Fruit fly (Drosophila melanogaster) whole organism, prepupa: ENCODE measurements around the gene mtTFB2.

Source experiments
- Blimp-1 ChIP-seq: fragments of 200-800 bp; sonication (Bioruptor generic); optimal IDR thresholded peaks from 3 replicates; lab custom pipeline; 2017; ENCODE audit warnings: missing biosample characterization, missing genetic modification characterization, mild to moderate bottlenecking, moderate library complexity, missing genetic modification reagents
- CG10631 ChIP-seq: fragments of 200-800 bp; sonication (Bioruptor generic); optimal IDR thresholded peaks from 2 replicates; lab custom pipeline; 2016; ENCODE audit warnings: missing biosample characterization, missing genetic modification characterization
- CG10669 ChIP-seq: fragments of 200-800 bp; sonication (Bioruptor generic); optimal IDR thresholded peaks from 3 replicates; lab custom pipeline; 2018; ENCODE audit warnings: missing biosample characterization, mild to moderate bottlenecking, missing genetic modification characterization, moderate library complexity
- CG11294 ChIP-seq: fragments of 200-800 bp; sonication (Bioruptor generic); IDR thresholded peaks from 2 replicates; pipeline ENCODE4 v1.3.6; 2022; ENCODE audit warnings: missing biosample characterization, missing genetic modification characterization
- CG11902 ChIP-seq: fragments of 200-800 bp; sonication (Bioruptor generic); optimal IDR thresholded peaks from 3 replicates; lab custom pipeline; 2016; ENCODE audit warnings: missing biosample characterization, missing genetic modification characterization
- CG15336 ChIP-seq: fragments of 200-800 bp; sonication (Bioruptor generic); IDR thresholded peaks from 2 replicates; pipeline ENCODE4 v1.3.6; 2022; ENCODE audit warnings: missing biosample characterization, missing genetic modification characterization
- CG1621 ChIP-seq: fragments of 200-800 bp; sonication (Bioruptor generic); optimal IDR thresholded peaks from 3 replicates; lab custom pipeline; 2018; ENCODE audit warnings: missing biosample characterization, mild to moderate bottlenecking, missing genetic modification characterization
- CG16779 ChIP-seq: fragments of 200-800 bp; sonication (Bioruptor generic); optimal IDR thresholded peaks from 3 replicates; lab custom pipeline; 2017; ENCODE audit warnings: missing biosample characterization, mild to moderate bottlenecking, missing genetic modification characterization
- CG3032 ChIP-seq: fragments of 200-800 bp; optimal IDR thresholded peaks from 2 replicates; lab custom pipeline; 2019; ENCODE audit warnings: missing biosample characterization, mild to moderate bottlenecking, missing genetic modification characterization, moderate library complexity
- CG32006 ChIP-seq: fragments of 200-800 bp; sonication (Bioruptor generic); optimal IDR thresholded peaks from 3 replicates; lab custom pipeline; 2017; ENCODE audit warnings: missing biosample characterization, mild to moderate bottlenecking, missing genetic modification characterization
- CG34406 ChIP-seq: fragments of 200-800 bp; sonication (Bioruptor generic); optimal IDR thresholded peaks from 3 replicates; lab custom pipeline; 2016; ENCODE audit warnings: missing biosample characterization, missing genetic modification characterization
- CG3919 ChIP-seq: fragments of 200-800 bp; sonication (Bioruptor generic); optimal IDR thresholded peaks from 3 replicates; lab custom pipeline; 2016; ENCODE audit warnings: missing biosample characterization, missing genetic modification characterization
- CG4318 ChIP-seq: fragments of 200-800 bp; sonication (Bioruptor generic); optimal IDR thresholded peaks from 3 replicates; lab custom pipeline; 2017; ENCODE audit warnings: missing biosample characterization, mild to moderate bottlenecking, missing genetic modification characterization
- CG6163 ChIP-seq: fragments of 200-800 bp; sonication (Bioruptor generic); IDR thresholded peaks from 3 replicates; pipeline ENCODE4 v1.3.6; 2022; ENCODE audit warnings: missing biosample characterization, missing genetic modification characterization
- CG6792 ChIP-seq: fragments of 200-800 bp; sonication (Bioruptor generic); optimal IDR thresholded peaks from 3 replicates; lab custom pipeline; 2016; ENCODE audit warnings: missing biosample characterization, missing genetic modification characterization
- CG6854 ChIP-seq: fragments of 200-800 bp; sonication (Bioruptor generic); optimal IDR thresholded peaks from 2 replicates; lab custom pipeline; 2017; ENCODE audit warnings: missing biosample characterization, mild to moderate bottlenecking, missing genetic modification characterization
- CG7368 ChIP-seq: fragments of 200-800 bp; sonication (Bioruptor generic); optimal IDR thresholded peaks from 3 replicates; lab custom pipeline; 2016; ENCODE audit warnings: missing biosample characterization, missing genetic modification characterization
- CG8119 ChIP-seq: fragments of 200-800 bp; sonication (Bioruptor generic); IDR thresholded peaks from 3 replicates; pipeline ENCODE4 v1.3.6; 2022; ENCODE audit warnings: missing biosample characterization, missing genetic modification characterization
- CG8632 ChIP-seq: fragments of 200-800 bp; sonication (Bioruptor generic); optimal IDR thresholded peaks from 3 replicates; lab custom pipeline; 2016; ENCODE audit warnings: missing biosample characterization, missing genetic modification characterization
- CG9139 ChIP-seq: fragments of 200-800 bp; sonication (Bioruptor generic); optimal IDR thresholded peaks from 3 replicates; lab custom pipeline; 2017; ENCODE audit warnings: missing biosample characterization, mild to moderate bottlenecking, missing genetic modification characterization
- Eip75B ChIP-seq: fragments of 200-800 bp; sonication (Bioruptor generic); optimal IDR thresholded peaks from 3 replicates; lab custom pipeline; 2016; ENCODE audit warnings: missing biosample characterization, missing genetic modification characterization
- Eip78C ChIP-seq: fragments of 200-800 bp; sonication (Bioruptor generic); peaks from one replicate; lab custom pipeline; 2016; ENCODE audit warnings: missing biosample characterization, missing genetic modification characterization
- Eip93F ChIP-seq: fragments of 200-800 bp; sonication (Bioruptor generic); optimal IDR thresholded peaks from 2 replicates; lab custom pipeline; 2016; ENCODE audit warnings: missing biosample characterization, mild to moderate bottlenecking, missing genetic modification characterization
- Ets21C ChIP-seq: fragments of 200-800 bp; sonication (Bioruptor generic); optimal IDR thresholded peaks from 3 replicates; lab custom pipeline; 2016; ENCODE audit warnings: missing biosample characterization, missing genetic modification characterization
- Ets96B ChIP-seq: fragments of 200-800 bp; optimal IDR thresholded peaks from 2 replicates; lab custom pipeline; 2019; ENCODE audit warnings: missing biosample characterization, mild to moderate bottlenecking, missing genetic modification characterization, moderate library complexity
- Gug ChIP-seq: fragments of 200-800 bp; sonication (Bioruptor generic); IDR thresholded peaks from 2 replicates; pipeline ENCODE4 v1.3.6; 2022; ENCODE audit warnings: missing biosample characterization, missing genetic modification characterization
- Hr38 ChIP-seq: sonication (Bioruptor generic); optimal IDR thresholded peaks from 2 replicates; lab custom pipeline; 2016; ENCODE audit warnings: missing biosample characterization, missing genetic modification characterization
- Hr39 ChIP-seq: fragments of 200-800 bp; sonication (Bioruptor generic); optimal IDR thresholded peaks from 2 replicates; lab custom pipeline; 2016; ENCODE audit warnings: missing biosample characterization, missing genetic modification characterization
- Hr4 ChIP-seq: fragments of 200-800 bp; sonication (Bioruptor generic); optimal IDR thresholded peaks from 3 replicates; lab custom pipeline; 2016; ENCODE audit warnings: missing biosample characterization, missing genetic modification characterization
- Lpt ChIP-seq: fragments of 200-800 bp; sonication (Bioruptor generic); optimal IDR thresholded peaks from 3 replicates; lab custom pipeline; 2016; ENCODE audit warnings: missing biosample characterization, missing genetic modification characterization
- Met ChIP-seq: fragments of 200-800 bp; sonication (Bioruptor generic); optimal IDR thresholded peaks from 3 replicates; lab custom pipeline; 2016; ENCODE audit warnings: missing biosample characterization, missing genetic modification characterization
- OdsH ChIP-seq: fragments of 200-800 bp; sonication (Bioruptor generic); optimal IDR thresholded peaks from 3 replicates; lab custom pipeline; 2016; ENCODE audit warnings: missing biosample characterization, missing genetic modification characterization
- Smox ChIP-seq: fragments of 200-800 bp; sonication (Bioruptor generic); optimal IDR thresholded peaks from 3 replicates; lab custom pipeline; 2016; ENCODE audit warnings: missing biosample characterization, missing genetic modification characterization
- Sox102F ChIP-seq: fragments of 200-800 bp; sonication (Bioruptor generic); optimal IDR thresholded peaks from 2 replicates; lab custom pipeline; 2016; ENCODE audit warnings: missing biosample characterization, mild to moderate bottlenecking, missing genetic modification characterization
- Sox14 ChIP-seq: fragments of 200-800 bp; sonication (Bioruptor generic); optimal IDR thresholded peaks from 3 replicates; lab custom pipeline; 2016; ENCODE audit warnings: missing biosample characterization, missing genetic modification characterization
- Sox15 ChIP-seq: fragments of 200-800 bp; sonication (Bioruptor generic); optimal IDR thresholded peaks from 3 replicates; lab custom pipeline; 2016; ENCODE audit warnings: missing biosample characterization, missing genetic modification characterization
- achi ChIP-seq: fragments of 200-800 bp; sonication (Bioruptor generic); optimal IDR thresholded peaks from 3 replicates; lab custom pipeline; 2016; ENCODE audit warnings: missing biosample characterization, missing genetic modification characterization
- cyc ChIP-seq: fragments of 200-800 bp; sonication (Bioruptor generic); optimal IDR thresholded peaks from 3 replicates; lab custom pipeline; 2016; ENCODE audit warnings: missing biosample characterization, missing genetic modification characterization
- dsx ChIP-seq: fragments of 200-800 bp; optimal IDR thresholded peaks from 3 replicates; lab custom pipeline; 2019; ENCODE audit warnings: missing biosample characterization, mild to moderate bottlenecking, missing genetic modification characterization, moderate library complexity; ENCODE audit not compliant: poor library complexity, severe bottlenecking
- eg ChIP-seq: fragments of 200-800 bp; sonication (Bioruptor generic); IDR thresholded peaks from 3 replicates; pipeline ENCODE4 v1.3.6; 2022; ENCODE audit warnings: missing biosample characterization, missing genetic modification characterization
- esn ChIP-seq: fragments of 200-800 bp; sonication (Bioruptor generic); optimal IDR thresholded peaks from 2 replicates; lab custom pipeline; 2016; ENCODE audit warnings: missing biosample characterization, mild to moderate bottlenecking, missing genetic modification characterization, moderate library complexity
- fd59A ChIP-seq: fragments of 200-800 bp; sonication (Bioruptor generic); optimal IDR thresholded peaks from 2 replicates; lab custom pipeline; 2017; ENCODE audit warnings: missing biosample characterization, mild to moderate bottlenecking, missing genetic modification characterization, missing genetic modification reagents
- pdm3 ChIP-seq: fragments of 200-800 bp; sonication (Bioruptor generic); optimal IDR thresholded peaks from 3 replicates; lab custom pipeline; 2016; ENCODE audit warnings: missing biosample characterization, missing genetic modification characterization
- salr ChIP-seq, 2 experiments: fragments of 200-800 bp; sonication (Bioruptor generic); optimal IDR thresholded peaks; 3 replicates each; lab custom pipeline; 2016 to 2018; ENCODE audit warnings: missing biosample characterization in 2 of 2, missing genetic modification characterization in 2 of 2, mild to moderate bottlenecking in 1 of 2
- spab ChIP-seq: fragments of 200-800 bp; sonication (Bioruptor generic); optimal IDR thresholded peaks from 2 replicates; lab custom pipeline; 2017; ENCODE audit warnings: missing biosample characterization, mild to moderate bottlenecking, missing genetic modification characterization, missing genetic modification reagents
- ss ChIP-seq, 2 experiments: fragments of 200-800 bp; sonication (Bioruptor generic); optimal IDR thresholded peaks; 2 replicates in 1 of 2; 3 replicates in 1 of 2; lab custom pipeline; 2017 to 2018; ENCODE audit warnings: mild to moderate bottlenecking in 2 of 2, missing biosample characterization in 2 of 2, missing genetic modification characterization in 2 of 2, moderate library complexity in 1 of 2
- vri ChIP-seq: fragments of 200-800 bp; sonication (Bioruptor generic); optimal IDR thresholded peaks from 3 replicates; lab custom pipeline; 2016; ENCODE audit warnings: missing biosample characterization, mild to moderate bottlenecking, missing genetic modification characterization

Gene mtTFB2

dm6 chr3R:10079267-10079987 is 34.1 kb downstream of the mtTFB2 start (continued):
- peak; percentile 37 for TF ChIP-seq Lpt (GFP tag; lab: Kevin White, UChicago)
- TF ChIP-seq CG6163 (GFP tag; lab: Robert Waterston, UW): peak; percentile 84
- TF ChIP-seq CG4318 (GFP tag; lab: Kevin White, UChicago): peak; percentile 25
- peak; percentile 11 for TF ChIP-seq CG9139 (GFP tag; lab: Kevin White, UChicago)
- TF ChIP-seq Eip93F: no peak
- TF ChIP-seq Eip78C (GFP tag; lab: Kevin White, UChicago): peak; percentile 92
- peak; percentile 39 for TF ChIP-seq CG8632 (GFP tag; lab: Kevin White, UChicago)
- peak; percentile 74 for TF ChIP-seq pdm3 (GFP tag; lab: Kevin White, UChicago)
- TF ChIP-seq Blimp-1 (GFP tag; lab: Kevin White, UChicago): peak; percentile 32
- TF ChIP-seq salr (GFP tag; optimal IDR thresholded peaks at IDR 0.05; lab: Kevin White, UChicago): peak; percentile 17 to 51
- TF ChIP-seq Gug (GFP tag; lab: Robert Waterston, UW): peak; percentile 78
- peak; percentile 80 for TF ChIP-seq CG8119 (GFP tag; lab: Robert Waterston, UW)
- peak; percentile 84 for TF ChIP-seq Hr4 (GFP tag; lab: Kevin White, UChicago)
- peak in 1 of 2 experiments; percentile 17 for TF ChIP-seq ss (GFP tag; optimal IDR thresholded peaks at IDR 0.05; lab: Kevin White, UChicago)
- peak; percentile 70 for TF ChIP-seq fd59A (GFP tag; lab: Kevin White, UChicago)
- peak; percentile 46 for TF ChIP-seq cyc (GFP tag; lab: Kevin White, UChicago)
- peak; percentile 90 for TF ChIP-seq eg
- TF ChIP-seq Ets96B (tag; lab: Kevin White, UChicago): peak; percentile 74
- peak; percentile 80 for TF ChIP-seq CG11294 (GFP tag; lab: Robert Waterston, UW)
- peak; percentile 81 for TF ChIP-seq CG32006 (GFP tag; lab: Kevin White, UChicago)
- TF ChIP-seq spab (GFP tag; lab: Kevin White, UChicago): peak; percentile 47
- peak; percentile 67 for TF ChIP-seq Sox14 (GFP tag; lab: Kevin White, UChicago)
- TF ChIP-seq Hr38: peak; percentile 8
- TF ChIP-seq CG6792 (GFP tag; lab: Kevin White, UChicago): peak; percentile 32
- TF ChIP-seq esn: peak; percentile 61
- peak; percentile 43 for TF ChIP-seq Ets21C
- TF ChIP-seq dsx (GFP tag; lab: Kevin White, UChicago): peak; percentile 1
- peak; percentile 47 for TF ChIP-seq Met (GFP tag; lab: Kevin White, UChicago)
- TF ChIP-seq CG16779 (tag; lab: Kevin White, UChicago): peak; percentile 33
- TF ChIP-seq CG6854: no peak
- TF ChIP-seq CG7368 (GFP tag; lab: Kevin White, UChicago): peak; percentile 52
- TF ChIP-seq Smox (GFP tag; lab: Kevin White, UChicago): peak; percentile 45

- TF ChIP-seq CG9139 (GFP tag; lab: Kevin White, UChicago) (no peak), achi (GFP tag; lab: Kevin White, UChicago) (no peak), CG11902 (GFP tag; lab: Kevin White, UChicago) (no peak), Ets96B (tag; lab: Kevin White, UChicago) (no peak), Gug (GFP tag; lab: Robert Waterston, UW) (no peak), CG6854 (peak; percentile 6), CG3032 (tag; lab: Kevin White, UChicago) (peak; percentile 6), CG32006 (GFP tag; lab: Kevin White, UChicago) (no peak), CG6163 (GFP tag; lab: Robert Waterston, UW) (0 out of 3 replicates have a peak, but pooled peaks have one; percentile 11), CG1621 (tag; lab: Kevin White, UChicago) (no peak), CG34406 (GFP tag; lab: Kevin White, UChicago) (no peak), CG3919 (GFP tag; lab: Kevin White, UChicago) (no peak), Sox15 (GFP tag; lab: Kevin White, UChicago) (no peak), vri (peak; percentile 25), OdsH (GFP tag; lab: Kevin White, UChicago) (no peak), CG10631 (GFP tag; lab: Kevin White, UChicago) (no peak), CG4318 (GFP tag; lab: Kevin White, UChicago) (no peak), Eip93F (no peak), CG11294 (GFP tag; lab: Robert Waterston, UW) (no peak), Hr39 (GFP tag; lab: Kevin White, UChicago) (peak; percentile 29), CG10669 (GFP tag; lab: Kevin White, UChicago) (no peak), salr (GFP tag; optimal IDR thresholded peaks at IDR 0.05; lab: Kevin White, UChicago) (peak in 1 of 2 experiments; percentile 17), CG8632 (GFP tag; lab: Kevin White, UChicago) (no peak), Sox102F (GFP tag; lab: Kevin White, UChicago) (no peak), Eip75B (GFP tag; lab: Kevin White, UChicago) (peak; percentile 23), Met (GFP tag; lab: Kevin White, UChicago) (no peak), fd59A (GFP tag; lab: Kevin White, UChicago) (no peak), eg (no peak), CG15336 (GFP tag; lab: Robert Waterston, UW) (no peak), CG7368 (GFP tag; lab: Kevin White, UChicago) (no peak)
Measured at dm6 chr3R:10080699-10081098, 35.3 kb downstream of the mtTFB2 start.
